Worm (Caenorhabditis elegans) whole organism, young adult: ENCODE results near the gene T27F7.12.

Source experiments
- B0336.3 ChIP-seq: fragments of 200-800 bp; sonication (Bioruptor generic); IDR thresholded peaks from 2 replicates; pipeline ENCODE4 v1.3.6; 2022; ENCODE audit warnings: missing genetic modification characterization, missing compliant biosample characterization
- C06A6.2 ChIP-seq: fragments of 200-800 bp; sonication (Bioruptor generic); conservative IDR thresholded peaks from 2 replicates; pipeline ENCODE4 v1.3.6; 2022; ENCODE audit warnings: missing genetic modification characterization, missing compliant biosample characterization
- C17E4.6 ChIP-seq: fragments of 200-800 bp; sonication (Bioruptor generic); IDR thresholded peaks from 2 replicates; pipeline ENCODE4 v1.3.6; 2022; ENCODE audit warnings: missing genetic modification reagents, missing genetic modification characterization, missing compliant biosample characterization
- F10E7.11 ChIP-seq: sonication (generic microtip); optimal IDR thresholded peaks from 2 replicates; lab custom pipeline; 2017; ENCODE audit warnings: mild to moderate bottlenecking, missing genetic modification characterization, moderate library complexity, missing compliant biosample characterization
- F33H1.4 ChIP-seq: fragments of 200-800 bp; sonication (Bioruptor generic); IDR thresholded peaks from 2 replicates; pipeline ENCODE4 v1.3.6; 2022; ENCODE audit warnings: missing genetic modification reagents, missing genetic modification characterization, missing compliant biosample characterization
- F57A8.1 ChIP-seq: fragments of 200-800 bp; sonication (Bioruptor generic); optimal IDR thresholded peaks from 2 replicates; lab custom pipeline; 2018; ENCODE audit warnings: mild to moderate bottlenecking, missing genetic modification characterization, moderate library complexity, missing compliant biosample characterization
- Y53G8AR.9 ChIP-seq: fragments of 200-800 bp; sonication (Bioruptor generic); conservative IDR thresholded peaks from 2 replicates; pipeline ENCODE4 v1.3.6; 2022; ENCODE audit warnings: missing genetic modification reagents, missing genetic modification characterization, missing compliant biosample characterization
- ZK185.1 ChIP-seq: sonication (generic microtip); optimal IDR thresholded peaks from 2 replicates; lab custom pipeline; 2016; ENCODE audit warnings: mild to moderate bottlenecking, missing genetic modification characterization, missing compliant biosample characterization; ENCODE audit not compliant: poor library complexity, severe bottlenecking
- bed-2 ChIP-seq: fragments of 200-800 bp; sonication (Bioruptor generic); IDR thresholded peaks from 2 replicates; pipeline ENCODE4 v1.3.6; 2022; ENCODE audit warnings: missing genetic modification reagents, missing genetic modification characterization, missing compliant biosample characterization
- ccch-3 ChIP-seq: fragments of 200-800 bp; sonication (Bioruptor generic); optimal IDR thresholded peaks from 2 replicates; lab custom pipeline; 2018; ENCODE audit warnings: mild to moderate bottlenecking, missing genetic modification characterization, missing compliant biosample characterization
- cebp-1 ChIP-seq, 2 experiments: fragments of 200-800 bp in 1 of 2; sonication (Bioruptor generic) in 1 of 2; sonication (generic microtip) in 1 of 2; IDR thresholded peaks in 1 of 2; optimal IDR thresholded peaks in 1 of 2; 2 replicates each; pipeline versions ENCODE4 v1.3.6 to Lab custom; 2017 to 2022; ENCODE audit warnings: missing compliant biosample characterization in 2 of 2, missing genetic modification characterization in 2 of 2, mild to moderate bottlenecking in 1 of 2, missing genetic modification reagents in 1 of 2, moderate library complexity in 1 of 2
- ceh-91 ChIP-seq: fragments of 200-800 bp; sonication (Bioruptor generic); IDR thresholded peaks from 2 replicates; pipeline ENCODE4 v1.3.6; 2022; ENCODE audit warnings: missing genetic modification reagents, missing genetic modification characterization, missing compliant biosample characterization
- chd-7 ChIP-seq: sonication (generic microtip); optimal IDR thresholded peaks from 2 replicates; lab custom pipeline; 2016; ENCODE audit warnings: mild to moderate bottlenecking, missing genetic modification characterization, moderate library complexity, missing compliant biosample characterization
- die-1 ChIP-seq: sonication (generic microtip); optimal IDR thresholded peaks from 2 replicates; lab custom pipeline; 2016; ENCODE audit warnings: missing genotype, mild to moderate bottlenecking, missing genetic modification characterization, missing compliant biosample characterization
- dpl-1 ChIP-seq: fragments of 150-350 bp; optimal IDR thresholded peaks from 2 replicates; lab custom pipeline; 2014; ENCODE audit warnings: missing biosample characterization, missing genetic modification reagents, missing genetic modification characterization
- efl-1 ChIP-seq: fragments of 150-350 bp; optimal IDR thresholded peaks from 2 replicates; lab custom pipeline; 2014; ENCODE audit warnings: missing biosample characterization, missing genetic modification reagents, missing genetic modification characterization
- ekl-4 ChIP-seq: fragments of 200-800 bp; sonication (Bioruptor generic); IDR thresholded peaks from 2 replicates; pipeline ENCODE4 v1.3.6; 2022; ENCODE audit warnings: missing genetic modification reagents, missing genetic modification characterization, missing compliant biosample characterization
- ets-4 ChIP-seq: fragments of 200-800 bp; sonication (Bioruptor generic); optimal IDR thresholded peaks from 2 replicates; lab custom pipeline; 2018; ENCODE audit warnings: mild to moderate bottlenecking, missing genetic modification characterization, missing compliant biosample characterization
- gei-17 ChIP-seq: fragments of 200-800 bp; sonication (Bioruptor generic); optimal IDR thresholded peaks from 2 replicates; lab custom pipeline; 2018; ENCODE audit warnings: mild to moderate bottlenecking, missing genetic modification characterization, missing compliant biosample characterization
- hmg-1.2 ChIP-seq: fragments of 200-800 bp; sonication (Bioruptor generic); IDR thresholded peaks from 2 replicates; pipeline ENCODE4 v1.3.6; 2022; ENCODE audit warnings: missing genetic modification reagents, missing genetic modification characterization, missing compliant biosample characterization
- hsf-1 ChIP-seq: fragments of 200-800 bp; sonication (Bioruptor generic); IDR thresholded peaks from 2 replicates; pipeline ENCODE4 v1.3.6; 2022; ENCODE audit warnings: missing genetic modification reagents, missing genetic modification characterization, missing compliant biosample characterization
- let-607 ChIP-seq, 2 experiments: fragments of 200-800 bp in 1 of 2; sonication (Bioruptor generic) in 1 of 2; sonication (generic microtip) in 1 of 2; optimal IDR thresholded peaks; 2 replicates each; lab custom pipeline; 2016 to 2018; ENCODE audit warnings: mild to moderate bottlenecking in 2 of 2, missing compliant biosample characterization in 2 of 2, missing genetic modification characterization in 2 of 2, moderate library complexity in 2 of 2, missing genotype in 1 of 2
- lsl-1 ChIP-seq: fragments of 200-800 bp; sonication (Bioruptor generic); optimal IDR thresholded peaks from 2 replicates; lab custom pipeline; 2018; ENCODE audit warnings: mild to moderate bottlenecking, missing genetic modification characterization, moderate library complexity, missing compliant biosample characterization
- lsy-27 ChIP-seq: sonication (generic microtip); optimal IDR thresholded peaks from 2 replicates; lab custom pipeline; 2017; ENCODE audit warnings: missing genetic modification characterization, mild to moderate bottlenecking, missing compliant biosample characterization, antibody characterized with exemption, missing genotype, borderline replicate concordance; ENCODE audit not compliant: insufficient read depth
- madf-3 ChIP-seq: fragments of 200-800 bp; sonication (Bioruptor generic); IDR thresholded peaks from 2 replicates; pipeline ENCODE4 v1.3.6; 2022; ENCODE audit warnings: missing genetic modification reagents, missing genetic modification characterization, missing compliant biosample characterization
- madf-6 ChIP-seq: fragments of 200-800 bp; sonication (Bioruptor generic); IDR thresholded peaks from 2 replicates; pipeline ENCODE4 v1.3.6; 2022; ENCODE audit warnings: missing genetic modification reagents, missing genetic modification characterization, missing compliant biosample characterization
- madf-8 ChIP-seq: fragments of 200-800 bp; sonication (Bioruptor generic); conservative IDR thresholded peaks from 2 replicates; pipeline ENCODE4 v1.3.6; 2022; ENCODE audit warnings: missing genetic modification reagents, missing genetic modification characterization, missing compliant biosample characterization
- nhr-90 ChIP-seq: sonication (generic microtip); optimal IDR thresholded peaks from 2 replicates; lab custom pipeline; 2016; ENCODE audit warnings: missing genotype, mild to moderate bottlenecking, missing genetic modification characterization, missing compliant biosample characterization
- pbrm-1 ChIP-seq: fragments of 200-800 bp; sonication (Bioruptor generic); IDR thresholded peaks from 2 replicates; pipeline ENCODE4 v1.3.6; 2022; ENCODE audit warnings: missing genetic modification reagents, missing genetic modification characterization, missing compliant biosample characterization
- snpc-3.4 ChIP-seq: sonication (generic microtip); optimal IDR thresholded peaks from 2 replicates; lab custom pipeline; 2017; ENCODE audit warnings: missing genetic modification characterization, mild to moderate bottlenecking, missing compliant biosample characterization, antibody characterized with exemption, moderate library complexity, missing genotype, missing genetic modification reagents
- snpc-4 ChIP-seq, 5 experiments: fragments of 150-350 bp in 1 of 5; sonication (generic microtip) in 4 of 5; optimal IDR thresholded peaks; 2 replicates each; lab custom pipeline; 2014 to 2018; ENCODE audit warnings: missing genetic modification characterization in 5 of 5, missing biosample characterization in 3 of 5, antibody characterized with exemption in 2 of 5, mild to moderate bottlenecking in 2 of 5, missing compliant biosample characterization in 2 of 5, missing genotype in 2 of 5, moderate library complexity in 2 of 5, missing genetic modification reagents in 1 of 5
- tbp1 ChIP-seq: fragments of 200-800 bp; sonication (Bioruptor generic); optimal IDR thresholded peaks from 2 replicates; lab custom pipeline; 2018; ENCODE audit warnings: mild to moderate bottlenecking, missing genetic modification characterization, missing compliant biosample characterization
- xnd-1 ChIP-seq: sonication (generic microtip); optimal IDR thresholded peaks from 2 replicates; lab custom pipeline; 2016; ENCODE audit warnings: missing genotype, missing genetic modification reagents, missing genetic modification characterization, missing compliant biosample characterization
- zfh-2 ChIP-seq: fragments of 200-800 bp; sonication (Bioruptor generic); conservative IDR thresholded peaks from 2 replicates; pipeline ENCODE4 v1.3.6; 2022; ENCODE audit warnings: missing genetic modification reagents, missing genetic modification characterization, missing compliant biosample characterization
- zim-3 ChIP-seq: sonication (generic microtip); optimal IDR thresholded peaks from 2 replicates; lab custom pipeline; 2017; ENCODE audit warnings: mild to moderate bottlenecking, missing genetic modification characterization, moderate library complexity, missing compliant biosample characterization

The T27F7.12 gene

ce11 chrII:4949380-4949950, 40.4 kb upstream of the T27F7.12 start, which contains the start of the genes try-1 and zyg-12:
Gene try-1, minus strand, starts transcription at chrII:4949527.
Gene zyg-12, plus strand, starts transcription at chrII:4949900.
- TF ChIP-seq madf-6 (GFP tag; lab: Robert Waterston, UW) = peak; percentile 78
- TF ChIP-seq xnd-1 = peak; percentile 47
- TF ChIP-seq pbrm-1 (GFP tag; lab: Robert Waterston, UW) = no peak
- no peak for TF ChIP-seq zim-3
- TF ChIP-seq F57A8.1 (GFP tag; lab: Kevin White, UChicago) = no peak
- 0 out of 2 replicates have a peak, but pooled peaks have one; percentile 11 for TF ChIP-seq hmg-1.2 (GFP tag; lab: Robert Waterston, UW)
- TF ChIP-seq nhr-90 = no peak
- TF ChIP-seq lsl-1 (GFP tag; lab: Kevin White, UChicago) = peak; percentile 35
- TF ChIP-seq snpc-3.4 = peak; percentile 43
- TF ChIP-seq efl-1 (GFP tag; lab: Kevin White, UChicago) = peak; percentile 64
- TF ChIP-seq madf-3 (GFP tag; lab: Robert Waterston, UW) = 0 out of 2 replicates have a peak, but pooled peaks have one; percentile 42
- no peak for TF ChIP-seq lsy-27 (tag; lab: Kevin White, UChicago)
- TF ChIP-seq madf-8 = peak; percentile 51
- TF ChIP-seq C06A6.2 = no peak
- 0 out of 2 replicates have a peak, but pooled peaks have one; percentile 18 for TF ChIP-seq F33H1.4
- peak; percentile 17; the same call in 1 of the 2 replicates for TF ChIP-seq ceh-91 (GFP tag; lab: Robert Waterston, UW)
- TF ChIP-seq dpl-1 (GFP tag; lab: Kevin White, UChicago) = peak; percentile 16

- TF ChIP-seq B0336.3 (GFP tag; lab: Robert Waterston, UW) (no peak), ZK185.1 (no peak), pbrm-1 (GFP tag; lab: Robert Waterston, UW) (no peak), madf-8 (no peak), ccch-3 (GFP tag; lab: Kevin White, UChicago) (no peak), hsf-1 (GFP tag; lab: Robert Waterston, UW) (no peak), F10E7.11 (tag; lab: Kevin White, UChicago) (no peak), ets-4 (GFP tag; lab: Kevin White, UChicago) (no peak), C17E4.6 (GFP tag; lab: Robert Waterston, UW) (no peak), chd-7 (tag; lab: Kevin White, UChicago) (no peak)
Measured at ce11 chrII:4953289-4953688, 36.6 kb upstream of the T27F7.12 start, which contains the start of gene ndx-3. Gene ndx-3, plus strand, starts transcription at chrII:4953589.

ce11 chrII:4954099-4954959, 35.6 kb upstream of the T27F7.12 start:
- TF ChIP-seq tbp1 = peak; percentile 7
- 0 out of 2 replicates have a peak, but pooled peaks have one; percentile 30 for TF ChIP-seq B0336.3 (GFP tag; lab: Robert Waterston, UW)
- 0 out of 2 replicates have a peak, but pooled peaks have one; percentile 20 for TF ChIP-seq C06A6.2
- no peak for TF ChIP-seq cebp-1 (GFP tag; IDR thresholded peaks at IDR 0.05; lab: Robert Waterston, UW)
- peak; percentile 27 for TF ChIP-seq cebp-1 (tag; optimal IDR thresholded peaks at IDR 0.05; lab: Kevin White, UChicago)
- no peak for TF ChIP-seq let-607 (tag; optimal IDR thresholded peaks at IDR 0.05; lab: Kevin White, UChicago)
- TF ChIP-seq bed-2 (GFP tag; lab: Robert Waterston, UW) = no peak
- TF ChIP-seq ekl-4 (GFP tag; lab: Robert Waterston, UW) = 0 out of 2 replicates have a peak, but pooled peaks have one; percentile 9
- peak; percentile 50 for TF ChIP-seq madf-6 (GFP tag; lab: Robert Waterston, UW)
- no peak for TF ChIP-seq die-1 (tag; lab: Kevin White, UChicago)
- no peak for TF ChIP-seq zfh-2
- TF ChIP-seq snpc-3.4 = peak; percentile 21
- TF ChIP-seq Y53G8AR.9 (GFP tag; lab: Robert Waterston, UW) = peak; percentile 24; the same call in 1 of the 2 replicates
- TF ChIP-seq snpc-4 (GFP tag; optimal IDR thresholded peaks at IDR 0.05; lab: Kevin White, UChicago) = no peak
- peak in 1 of 4 experiments; percentile 7 for TF ChIP-seq snpc-4 (tag; optimal IDR thresholded peaks at IDR 0.05; lab: Kevin White, UChicago)
- no peak for TF ChIP-seq hmg-1.2 (GFP tag; lab: Robert Waterston, UW)
- no peak for TF ChIP-seq gei-17
- TF ChIP-seq madf-3 (GFP tag; lab: Robert Waterston, UW) = peak; percentile 82; the same call in 1 of the 2 replicates
